Fruit fly (Drosophila melanogaster) whole organism, embryonic: ENCODE results near the gene CG3862.

Source experiments
- Bgb ChIP-seq: fragments of 200-800 bp; sonication (Bioruptor generic); IDR thresholded peaks from 2 replicates; pipeline ENCODE4 v1.3.6; 2022; ENCODE audit warnings: missing biosample characterization, missing genetic modification characterization; ENCODE audit not compliant: partially characterized antibody
- CG10543 ChIP-seq: fragments of 200-800 bp; sonication (Bioruptor generic); optimal IDR thresholded peaks from 3 replicates; lab custom pipeline; 2017; ENCODE audit warnings: missing biosample characterization, mild to moderate bottlenecking, missing genetic modification characterization, moderate library complexity
- CG11456 ChIP-seq: fragments of 200-800 bp; sonication (Bioruptor generic); IDR thresholded peaks from 3 replicates; pipeline ENCODE4 v1.3.6; 2022; ENCODE audit warnings: missing biosample characterization, missing genetic modification characterization
- CG11695 ChIP-seq: fragments of 200-800 bp; sonication (Bioruptor generic); IDR thresholded peaks from 3 replicates; pipeline ENCODE4 v1.3.6; 2022; ENCODE audit warnings: missing biosample characterization, missing genetic modification characterization
- CG12071 ChIP-seq: fragments of 200-800 bp; sonication (Bioruptor generic); optimal IDR thresholded peaks from 3 replicates; lab custom pipeline; 2018; ENCODE audit warnings: missing biosample characterization, mild to moderate bottlenecking, missing genetic modification characterization
- CG12744 ChIP-seq: fragments of 200-800 bp; sonication (Bioruptor generic); optimal IDR thresholded peaks from 2 replicates; lab custom pipeline; 2016; ENCODE audit warnings: missing biosample characterization, missing genetic modification characterization
- CG13123 ChIP-seq: fragments of 200-800 bp; sonication (Bioruptor generic); optimal IDR thresholded peaks from 2 replicates; lab custom pipeline; 2016; ENCODE audit warnings: missing biosample characterization, missing genetic modification characterization
- CG15696 ChIP-seq: fragments of 200-800 bp; sonication (Bioruptor generic); optimal IDR thresholded peaks from 2 replicates; lab custom pipeline; 2019; ENCODE audit warnings: missing biosample characterization, mild to moderate bottlenecking, missing genetic modification characterization, moderate library complexity
- CG17361 ChIP-seq: fragments of 200-800 bp; sonication (Bioruptor generic); IDR thresholded peaks from 3 replicates; pipeline ENCODE4 v1.3.6; 2022; ENCODE audit warnings: missing biosample characterization, missing genetic modification characterization
- CG1792 ChIP-seq: fragments of 200-800 bp; sonication (Bioruptor generic); optimal IDR thresholded peaks from 2 replicates; lab custom pipeline; 2016; ENCODE audit warnings: missing biosample characterization, missing genetic modification characterization
- CG1832 ChIP-seq: fragments of 200-800 bp; sonication (Bioruptor generic); optimal IDR thresholded peaks from 2 replicates; lab custom pipeline; 2017; ENCODE audit warnings: missing biosample characterization, mild to moderate bottlenecking, missing genetic modification characterization, inconsistent platforms
- CG18599 ChIP-seq: fragments of 200-800 bp; sonication (Bioruptor generic); optimal IDR thresholded peaks from 3 replicates; lab custom pipeline; 2017; ENCODE audit warnings: missing biosample characterization, missing genetic modification characterization, mild to moderate bottlenecking, moderate library complexity, missing genetic modification reagents
- CG2712 ChIP-seq: fragments of 200-800 bp; optimal IDR thresholded peaks from 3 replicates; lab custom pipeline; 2019; ENCODE audit warnings: missing biosample characterization, mild to moderate bottlenecking, missing genetic modification characterization, moderate library complexity
- CG3281 ChIP-seq: fragments of 200-800 bp; sonication (Bioruptor generic); optimal IDR thresholded peaks from 3 replicates; lab custom pipeline; 2017; ENCODE audit warnings: missing biosample characterization, mild to moderate bottlenecking, missing genetic modification characterization
- CG34376 ChIP-seq: fragments of 200-800 bp; sonication (Bioruptor generic); optimal IDR thresholded peaks from 2 replicates; lab custom pipeline; 2018; ENCODE audit warnings: missing biosample characterization, mild to moderate bottlenecking, missing genetic modification characterization
- CG3838 ChIP-seq: fragments of 200-800 bp; sonication (Bioruptor generic); optimal IDR thresholded peaks from 3 replicates; lab custom pipeline; 2016; ENCODE audit warnings: missing biosample characterization, missing genetic modification characterization
- CG43689 ChIP-seq: fragments of 200-800 bp; sonication (Bioruptor generic); IDR thresholded peaks from 2 replicates; pipeline ENCODE4 v1.3.6; 2022; ENCODE audit warnings: missing biosample characterization, missing genetic modification characterization
- CG4707 ChIP-seq: fragments of 200-800 bp; sonication (Bioruptor generic); optimal IDR thresholded peaks from 2 replicates; lab custom pipeline; 2018; ENCODE audit warnings: missing biosample characterization, mild to moderate bottlenecking, missing genetic modification characterization, moderate library complexity
- CG6689 ChIP-seq: fragments of 200-800 bp; sonication (Bioruptor generic); IDR thresholded peaks from 2 replicates; pipeline ENCODE4 v1.3.6; 2022; ENCODE audit warnings: missing biosample characterization, missing genetic modification characterization
- CG7839 ChIP-seq: fragments of 200-800 bp; sonication (Bioruptor generic); optimal IDR thresholded peaks from 3 replicates; lab custom pipeline; 2018; ENCODE audit warnings: missing biosample characterization, mild to moderate bottlenecking, missing genetic modification characterization, moderate library complexity
- CG9609 ChIP-seq: fragments of 200-800 bp; sonication (Bioruptor generic); optimal IDR thresholded peaks from 3 replicates; lab custom pipeline; 2016; ENCODE audit warnings: missing biosample characterization, missing genetic modification characterization
- Dip2 ChIP-seq: fragments of 200-800 bp; sonication (Bioruptor generic); IDR thresholded peaks from 2 replicates; pipeline ENCODE4 v1.3.6; 2022; ENCODE audit warnings: missing biosample characterization, missing genetic modification characterization
- Elba2 ChIP-seq: fragments of 200-800 bp; sonication (Bioruptor generic); optimal IDR thresholded peaks from 3 replicates; lab custom pipeline; 2016; ENCODE audit warnings: missing biosample characterization, missing genetic modification characterization
- H15 ChIP-seq: fragments of 200-800 bp; sonication (Bioruptor generic); IDR thresholded peaks from 3 replicates; pipeline ENCODE4 v1.3.6; 2022; ENCODE audit warnings: missing biosample characterization, missing genetic modification characterization
- HLH3B ChIP-seq: fragments of 200-800 bp; sonication (Bioruptor generic); IDR thresholded peaks from 2 replicates; pipeline ENCODE4 v1.3.6; 2022; ENCODE audit warnings: missing biosample characterization, missing genetic modification characterization
- Hr39 ChIP-seq: fragments of >200 bp; optimal IDR thresholded peaks from 2 replicates; lab custom pipeline; 2017
- MBD-R2 ChIP-seq: fragments of 200-800 bp; sonication (Bioruptor generic); IDR thresholded peaks from 2 replicates; pipeline ENCODE4 v1.3.6; 2022; ENCODE audit warnings: missing biosample characterization, missing genetic modification characterization
- Myb ChIP-seq: fragments of 200-800 bp; sonication (Bioruptor generic); optimal IDR thresholded peaks from 2 replicates; lab custom pipeline; 2016; ENCODE audit warnings: missing biosample characterization, missing genetic modification characterization
- Nf-YC ChIP-seq: fragments of 200-800 bp; optimal IDR thresholded peaks from 3 replicates; lab custom pipeline; 2019; ENCODE audit warnings: missing biosample characterization, mild to moderate bottlenecking, missing genetic modification characterization, moderate library complexity
- Ssrp ChIP-seq: fragments of 200-800 bp; sonication (Bioruptor generic); optimal IDR thresholded peaks from 2 replicates; lab custom pipeline; 2018; ENCODE audit warnings: missing biosample characterization, mild to moderate bottlenecking, missing genetic modification characterization, moderate library complexity
- cg ChIP-seq: fragments of 200-800 bp; sonication (Bioruptor generic); optimal IDR thresholded peaks from 3 replicates; lab custom pipeline; 2019; ENCODE audit warnings: missing biosample characterization, mild to moderate bottlenecking, missing genetic modification characterization, moderate library complexity
- croc ChIP-seq: fragments of 200-800 bp; sonication (Bioruptor generic); conservative IDR thresholded peaks from 3 replicates; pipeline ENCODE4 v1.3.6; 2022; ENCODE audit warnings: missing biosample characterization, missing genetic modification characterization
- dan ChIP-seq: fragments of 200-800 bp; sonication (Bioruptor generic); IDR thresholded peaks from 2 replicates; pipeline ENCODE4 v1.3.6; 2022; ENCODE audit warnings: missing biosample characterization, missing genetic modification characterization
- dimm ChIP-seq: fragments of 200-800 bp; sonication (Bioruptor generic); IDR thresholded peaks from 2 replicates; pipeline ENCODE4 v1.3.6; 2022; ENCODE audit warnings: missing biosample characterization, missing genetic modification characterization
- emc ChIP-seq: fragments of 200-800 bp; sonication (Bioruptor generic); optimal IDR thresholded peaks from 2 replicates; lab custom pipeline; 2016; ENCODE audit warnings: missing biosample characterization, missing genetic modification characterization
- eve ChIP-seq, 2 experiments: fragments of >200 bp; optimal IDR thresholded peaks; 2 replicates each; lab custom pipeline; 2017; ENCODE audit warnings: missing biosample characterization in 2 of 2, missing genetic modification characterization in 2 of 2
- ewg ChIP-seq: fragments of 200-800 bp; sonication (Bioruptor generic); optimal IDR thresholded peaks from 3 replicates; lab custom pipeline; 2017; ENCODE audit warnings: mild to moderate bottlenecking, missing biosample characterization, missing genetic modification reagents, missing genetic modification characterization
- fd96Cb ChIP-seq: fragments of 200-800 bp; sonication (Bioruptor generic); optimal IDR thresholded peaks from 2 replicates; lab custom pipeline; 2018; ENCODE audit warnings: missing biosample characterization, mild to moderate bottlenecking, missing genetic modification characterization, moderate library complexity
- kni ChIP-seq: fragments of 200-800 bp; sonication (Bioruptor generic); optimal IDR thresholded peaks from 3 replicates; lab custom pipeline; 2017; ENCODE audit warnings: mild to moderate bottlenecking, missing biosample characterization, missing genetic modification reagents, missing genetic modification characterization
- mld ChIP-seq: fragments of 200-800 bp; sonication (Bioruptor generic); IDR thresholded peaks from 3 replicates; pipeline ENCODE4 v1.3.6; 2022; ENCODE audit warnings: missing biosample characterization, missing genetic modification characterization; ENCODE audit not compliant: partially characterized antibody
- nerfin-2 ChIP-seq: fragments of 200-800 bp; sonication (Bioruptor generic); IDR thresholded peaks from 2 replicates; pipeline ENCODE4 v1.3.6; 2022; ENCODE audit warnings: missing biosample characterization, missing genetic modification characterization; ENCODE audit not compliant: partially characterized antibody
- onecut ChIP-seq: fragments of 200-800 bp; sonication (Bioruptor generic); IDR thresholded peaks from 2 replicates; pipeline ENCODE4 v1.3.6; 2022; ENCODE audit warnings: missing biosample characterization, missing genetic modification characterization
- org-1 ChIP-seq: fragments of 200-800 bp; sonication (Bioruptor generic); optimal IDR thresholded peaks from 2 replicates; lab custom pipeline; 2017; ENCODE audit warnings: missing biosample characterization, missing genetic modification characterization
- pnt ChIP-seq: fragments of 200-800 bp; sonication (Bioruptor generic); optimal IDR thresholded peaks from 3 replicates; lab custom pipeline; 2016; ENCODE audit warnings: missing biosample characterization, missing genetic modification characterization
- row ChIP-seq: fragments of 200-800 bp; sonication (Bioruptor generic); IDR thresholded peaks from 3 replicates; pipeline ENCODE4 v1.3.6; 2022; ENCODE audit warnings: missing biosample characterization, missing genetic modification characterization
- sima ChIP-seq: fragments of 200-800 bp; sonication (Bioruptor generic); optimal IDR thresholded peaks from 2 replicates; lab custom pipeline; 2016; ENCODE audit warnings: missing biosample characterization, missing genetic modification characterization
- sob ChIP-seq: fragments of 200-800 bp; sonication (Bioruptor generic); IDR thresholded peaks from 2 replicates; pipeline ENCODE4 v1.3.6; 2022; ENCODE audit warnings: missing biosample characterization, missing genetic modification characterization
- tll ChIP-seq, 2 experiments: fragments of 200-800 bp in 1 of 2; fragments of >200 bp in 1 of 2; sonication (Bioruptor generic) in 1 of 2; optimal IDR thresholded peaks; 2 replicates each; lab custom pipeline; 2017 to 2019; ENCODE audit warnings: missing biosample characterization in 2 of 2, missing genetic modification characterization in 2 of 2, mild to moderate bottlenecking in 1 of 2, moderate library complexity in 1 of 2
- trem ChIP-seq: fragments of 200-800 bp; optimal IDR thresholded peaks from 3 replicates; lab custom pipeline; 2019; ENCODE audit warnings: missing biosample characterization, mild to moderate bottlenecking, missing genetic modification characterization, moderate library complexity
- vvl ChIP-seq: fragments of 200-800 bp; sonication (Bioruptor generic); IDR thresholded peaks from 2 replicates; pipeline ENCODE4 v1.3.6; 2022; ENCODE audit warnings: missing biosample characterization, missing genetic modification characterization
- wek ChIP-seq: fragments of 200-800 bp; sonication (Bioruptor generic); optimal IDR thresholded peaks from 3 replicates; lab custom pipeline; 2018; ENCODE audit warnings: missing biosample characterization, mild to moderate bottlenecking, missing genetic modification characterization, moderate library complexity

The CG3862 gene

DNA sequence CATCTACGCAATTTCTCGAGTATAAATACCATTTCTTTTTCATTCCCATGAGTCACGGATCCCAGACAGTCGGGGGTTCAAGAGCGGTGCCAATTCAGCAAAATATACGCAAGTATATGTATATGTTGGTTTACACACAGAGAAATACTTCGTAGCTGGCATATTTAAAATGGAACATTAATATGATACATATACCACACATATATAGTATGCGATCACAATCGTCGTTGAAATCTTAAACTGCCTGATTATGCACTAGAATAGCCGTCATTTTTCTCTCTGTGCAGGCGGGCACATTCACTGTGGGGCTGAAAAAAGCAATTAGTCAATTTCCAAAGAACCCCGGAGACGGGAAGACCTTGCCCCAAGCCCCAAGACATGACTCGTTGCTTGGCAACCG lies 16.0 kb upstream of the CG3862 start:
- TF ChIP-seq CG9609 (GFP tag; lab: Kevin White, UChicago) (peak; percentile 77), tll (GFP tag; optimal IDR thresholded peaks at IDR 0.05; lab: Kevin White, UChicago) (no peak), H15 (GFP tag; lab: Robert Waterston, UW) (peak; percentile 74; the same call in 2 of the 3 replicates), onecut (GFP tag; lab: Robert Waterston, UW) (peak; percentile 32; the same call in 1 of the 2 replicates), HLH3B (GFP tag; lab: Robert Waterston, UW) (peak; percentile 82), nerfin-2 (GFP tag; lab: Robert Waterston, UW) (no peak), mld (GFP tag; lab: Robert Waterston, UW) (no peak), ewg (peak; percentile 43), sima (no peak), cg (GFP tag; lab: Kevin White, UChicago) (no peak), CG3281 (GFP tag; lab: Kevin White, UChicago) (peak; percentile 83), CG15696 (tag; lab: Kevin White, UChicago) (no peak), CG12744 (GFP tag; lab: Kevin White, UChicago) (no peak), CG2712 (tag; lab: Kevin White, UChicago) (peak; percentile 68), Dip2 (no peak), CG43689 (GFP tag; lab: Robert Waterston, UW) (peak; percentile 48; the same call in 1 of the 2 replicates), CG3838 (peak; percentile 51), dan (no peak), trem (tag; lab: Kevin White, UChicago) (peak; percentile 15), CG13123 (GFP tag; lab: Kevin White, UChicago) (no peak), dimm (GFP tag; lab: Robert Waterston, UW) (peak; percentile 44; the same call in 1 of the 2 replicates), pnt (GFP tag; lab: Kevin White, UChicago) (no peak), Elba2 (no peak), Ssrp (peak; percentile 61), CG10543 (GFP tag; lab: Kevin White, UChicago) (peak; percentile 62), CG4707 (GFP tag; lab: Kevin White, UChicago) (peak; percentile 11), CG34376 (GFP tag; lab: Kevin White, UChicago) (peak; percentile 55), Nf-YC (tag; lab: Kevin White, UChicago) (peak; percentile 26), wek (GFP tag; lab: Kevin White, UChicago) (no peak), vvl (GFP tag; lab: Robert Waterston, UW) (peak; percentile 89), eve (GFP tag; optimal IDR thresholded peaks at IDR 0.05; lab: Kevin White, UChicago) (no peak), emc (GFP tag; lab: Kevin White, UChicago) (no peak), CG17361 (GFP tag; lab: Robert Waterston, UW) (peak; percentile 59; the same call in 2 of the 3 replicates), CG11695 (peak; percentile 82), Bgb (no peak), CG18599 (GFP tag; lab: Kevin White, UChicago) (peak; percentile 85), org-1 (peak; percentile 68), CG11456 (GFP tag; lab: Robert Waterston, UW) (peak; percentile 85), CG12071 (GFP tag; lab: Kevin White, UChicago) (peak; percentile 62), fd96Cb (tag; lab: Kevin White, UChicago) (peak; percentile 59), sob (GFP tag; lab: Robert Waterston, UW) (peak; percentile 88), Hr39 (lab: Kevin White, UChicago) (no peak), kni (no peak), CG1792 (peak; percentile 19), CG7839 (tag; lab: Kevin White, UChicago) (peak; percentile 76), row (GFP tag; lab: Robert Waterston, UW) (peak; percentile 85), Myb (GFP tag; lab: Kevin White, UChicago) (peak; percentile 38), CG6689 (GFP tag; lab: Robert Waterston, UW) (peak; percentile 71), croc (GFP tag; lab: Robert Waterston, UW) (peak; percentile 23; the same call in 2 of the 3 replicates), MBD-R2 (peak; percentile 76; the same call in 1 of the 2 replicates), CG1832 (no peak)
